Fruit fly (Drosophila melanogaster): ENCODE measurements around the gene elg1.

DNA sequence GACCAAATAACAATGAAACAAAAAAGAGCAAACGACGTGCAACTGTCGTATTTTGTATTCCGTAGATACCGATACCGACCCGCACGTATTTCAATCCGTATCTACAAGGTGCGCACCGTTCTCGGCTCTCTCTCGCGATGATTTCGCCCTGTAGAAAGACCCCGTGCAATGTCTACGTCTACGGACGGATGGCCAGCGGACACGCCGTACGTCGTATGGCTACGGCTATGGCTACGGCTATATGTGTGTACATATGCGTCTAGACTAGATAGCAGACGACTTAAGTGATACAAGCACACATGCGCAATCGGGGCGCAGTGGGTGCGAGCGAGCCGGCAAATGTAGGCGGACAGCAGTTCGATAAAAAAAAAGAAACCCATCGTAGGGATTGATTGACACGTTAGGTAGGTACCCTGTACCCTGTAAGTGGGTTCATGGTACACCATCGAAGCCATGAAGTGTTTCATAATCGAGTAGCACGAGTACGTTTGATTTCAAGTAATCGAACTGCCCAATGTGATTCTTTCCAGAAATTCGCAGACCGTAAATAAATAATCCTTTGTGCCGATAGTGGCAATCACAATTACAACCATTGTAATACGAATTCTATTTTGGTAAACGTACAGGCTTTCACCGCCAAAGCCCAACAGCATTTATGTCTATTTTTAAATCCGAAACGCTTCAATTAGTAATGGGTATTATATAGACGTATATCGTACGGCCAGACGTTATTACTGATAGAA lies 17.8 kb downstream of the elg1 start:
- no peak for TF ChIP-seq CG8478 (optimal IDR thresholded peaks at IDR 0.05)
- no peak for TF ChIP-seq CTCF (optimal IDR thresholded peaks at IDR 0.05)
